Fruit fly (Drosophila melanogaster): ENCODE results near the gene CG46280.

CG46280 gene

DNA sequence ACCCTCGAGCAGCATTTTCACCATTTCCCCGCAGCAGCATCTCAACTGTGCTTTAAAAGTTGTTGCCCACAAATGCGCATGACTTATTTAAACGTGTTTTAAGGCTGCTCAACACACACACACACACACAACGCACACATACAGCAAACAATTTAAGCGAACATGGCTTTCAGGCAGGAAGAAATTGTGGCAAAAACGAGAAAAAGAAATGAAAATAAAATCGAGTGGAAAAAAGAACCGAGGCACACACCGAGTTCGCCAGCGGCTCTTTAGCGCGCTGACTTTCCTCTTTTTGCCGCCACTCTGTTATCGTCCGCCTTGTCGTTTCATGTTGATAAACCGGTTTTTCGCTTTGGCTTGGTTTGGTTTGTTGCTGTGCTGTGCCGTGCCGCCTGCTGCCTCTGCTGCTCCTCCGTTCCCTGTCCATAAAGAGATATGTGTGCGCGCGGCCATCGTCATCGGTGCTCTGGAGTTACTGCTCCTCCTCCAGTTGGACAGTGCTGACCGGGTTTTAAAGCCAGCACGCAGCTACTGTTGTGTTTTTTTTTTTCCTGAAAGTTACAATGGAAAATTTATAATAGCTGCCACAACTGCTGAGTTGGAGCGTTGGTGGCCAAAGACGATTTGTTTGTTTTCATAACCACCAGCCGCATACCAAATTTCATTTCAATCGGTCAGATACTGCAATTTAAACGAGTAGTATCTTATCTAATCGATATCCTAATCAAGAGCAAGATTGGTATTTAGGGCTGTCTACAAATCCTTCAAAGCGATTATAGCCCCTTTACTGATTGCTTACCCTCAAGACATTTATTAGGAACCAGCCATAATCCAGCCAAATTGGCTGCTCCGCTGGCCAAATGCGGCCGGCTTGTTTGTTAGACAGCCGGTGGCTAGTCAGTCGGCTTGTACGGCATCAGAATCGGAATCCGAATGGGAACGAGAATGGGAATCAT, 14.4 kb downstream of the CG46280 start (continued):
- peak; percentile 5 for TF ChIP-seq grau (tag; optimal IDR thresholded peaks at IDR 0.05)
- no peak for TF ChIP-seq CG6254 (GFP tag; optimal IDR thresholded peaks at IDR 0.05)
- TF ChIP-seq CG9932 (GFP tag; IDR thresholded peaks at IDR 0.05), result 0 out of 2 replicates have a peak, but pooled peaks have one; percentile 3
- no peak for TF ChIP-seq CG14441 (GFP tag; IDR thresholded peaks at IDR 0.05)
- TF ChIP-seq lov (optimal IDR thresholded peaks at IDR 0.05), result no peak
- TF ChIP-seq lov (GFP tag; IDR thresholded peaks at IDR 0.05), result 0 out of 3 replicates have a peak, but pooled peaks have one; percentile 6
- no peak for TF ChIP-seq sr (GFP tag; IDR thresholded peaks at IDR 0.05)
- TF ChIP-seq Opbp (GFP tag; IDR thresholded peaks at IDR 0.05; ENCODE audit: partially characterized antibody), result no peak
- no peak for TF ChIP-seq kay (GFP tag; optimal IDR thresholded peaks at IDR 0.05)
- TF ChIP-seq CG32532 (GFP tag; IDR thresholded peaks at IDR 0.05), result peak; percentile 55
- TF ChIP-seq trh (GFP tag; optimal IDR thresholded peaks at IDR 0.05), result no peak
- TF ChIP-seq MBD-R2 (GFP tag; IDR thresholded peaks at IDR 0.05), result no peak
- TF ChIP-seq CG4328 (GFP tag; optimal IDR thresholded peaks at IDR 0.05), result no peak
- no peak for TF ChIP-seq CG4424 (GFP tag; optimal IDR thresholded peaks at IDR 0.05)
- TF ChIP-seq CG13296 (GFP tag; optimal IDR thresholded peaks at IDR 0.05), result no peak
- no peak for TF ChIP-seq H2.0 (GFP tag; IDR thresholded peaks at IDR 0.05)
- TF ChIP-seq CG10979 (tag; optimal IDR thresholded peaks at IDR 0.05), result no peak
- no peak for TF ChIP-seq ken (GFP tag; IDR thresholded peaks at IDR 0.05)
- no peak for TF ChIP-seq CG7372 (GFP tag; IDR thresholded peaks at IDR 0.05)
- no peak for TF ChIP-seq Asciz (GFP tag; optimal IDR thresholded peaks at IDR 0.05)
- peak; percentile 5 for TF ChIP-seq HLH54F (GFP tag; optimal IDR thresholded peaks at IDR 0.05)
- TF ChIP-seq nau (GFP tag; optimal IDR thresholded peaks at IDR 0.05), result no peak
- peak; percentile 43 for TF ChIP-seq Deaf1 (tag; optimal IDR thresholded peaks at IDR 0.05)
- no peak for TF ChIP-seq trem (tag; optimal IDR thresholded peaks at IDR 0.05)
- TF ChIP-seq CG3995 (GFP tag; optimal IDR thresholded peaks at IDR 0.05), result no peak
- TF ChIP-seq CG15514 (GFP tag; optimal IDR thresholded peaks at IDR 0.05), result peak; percentile 31
- TF ChIP-seq ash1 (GFP tag; optimal IDR thresholded peaks at IDR 0.05), result no peak
- TF ChIP-seq Mad (GFP tag; optimal IDR thresholded peaks at IDR 0.05), result no peak
- TF ChIP-seq tll (GFP tag; optimal IDR thresholded peaks at IDR 0.05), result no peak
- TF ChIP-seq CG18619 (GFP tag; optimal IDR thresholded peaks at IDR 0.05), result no peak
- TF ChIP-seq CG17328 (GFP tag; IDR thresholded peaks at IDR 0.05), result no peak
- no peak for TF ChIP-seq fd96Cb (tag; optimal IDR thresholded peaks at IDR 0.05)
- no peak for TF ChIP-seq Dref (GFP tag; IDR thresholded peaks at IDR 0.05)
- TF ChIP-seq dan (GFP tag; IDR thresholded peaks at IDR 0.05), result no peak
- TF ChIP-seq lilli (GFP tag; optimal IDR thresholded peaks at IDR 0.05), result peak; percentile 16
- TF ChIP-seq CG30431 (GFP tag; optimal IDR thresholded peaks at IDR 0.05), result no peak
- TF ChIP-seq CG10462 (GFP tag; optimal IDR thresholded peaks at IDR 0.05), result no peak
- TF ChIP-seq Drgx (GFP tag; IDR thresholded peaks at IDR 0.05), result no peak; the same call in 1 of the 2 replicates
- TF ChIP-seq Dbx (GFP tag; IDR thresholded peaks at IDR 0.05), result peak; percentile 29; the same call in 1 of the 3 replicates
- 0 out of 2 replicates have a peak, but pooled peaks have one; percentile 26 for TF ChIP-seq Awh (GFP tag; IDR thresholded peaks at IDR 0.05)
- TF ChIP-seq CG2116 (GFP tag; optimal IDR thresholded peaks at IDR 0.05), result no peak
- no peak for TF ChIP-seq CG13123 (GFP tag; optimal IDR thresholded peaks at IDR 0.05)
- no peak for TF ChIP-seq cad (GFP tag; optimal IDR thresholded peaks at IDR 0.05)
- no peak for TF ChIP-seq croc (GFP tag; conservative IDR thresholded peaks at IDR 0.05)
- TF ChIP-seq tx (GFP tag; optimal IDR thresholded peaks at IDR 0.05), result no peak
- TF ChIP-seq Lhr (GFP tag; optimal IDR thresholded peaks at IDR 0.05), result no peak
- no peak for TF ChIP-seq Sin3A (optimal IDR thresholded peaks at IDR 0.05)
- TF ChIP-seq CG10654 (GFP tag; optimal IDR thresholded peaks at IDR 0.05), result no peak
- no peak for TF ChIP-seq stc (GFP tag; IDR thresholded peaks at IDR 0.05)
- no peak for TF ChIP-seq Rfx (GFP tag; IDR thresholded peaks at IDR 0.05)

All from whole organism, embryonic.